Worm (Caenorhabditis elegans): Measurements from ENCODE around the gene R08F11.7.

- TF ChIP-seq lsy-2 (tag; optimal IDR thresholded peaks at IDR 0.05) (no peak), bed-3 (GFP tag; optimal IDR thresholded peaks at IDR 0.05) (no peak), mep-1 (tag; optimal IDR thresholded peaks at IDR 0.05) (no peak), ceh-39 (tag; optimal IDR thresholded peaks at IDR 0.05) (no peak), ztf-11 (tag; optimal IDR thresholded peaks at IDR 0.05) (no peak), pha-4 (tag; optimal IDR thresholded peaks at IDR 0.05) (no peak), lin-32 (GFP tag; optimal IDR thresholded peaks at IDR 0.05) (no peak), blmp-1 (tag; optimal IDR thresholded peaks at IDR 0.05) (no peak), lin-13 (tag; optimal IDR thresholded peaks at IDR 0.05) (no peak), unc-62 (GFP tag; optimal IDR thresholded peaks at IDR 0.05) (no peak)
These were observed 20.2 kb downstream of the R08F11.7 start for ce11 chrV:3810035-3810434.
